Fruit fly (Drosophila melanogaster): ENCODE results near the gene CG5676.
A peak's percentile ranks its signal among the peaks of the same experiment; 100 is the strongest.

The CG5676 gene

DNA sequence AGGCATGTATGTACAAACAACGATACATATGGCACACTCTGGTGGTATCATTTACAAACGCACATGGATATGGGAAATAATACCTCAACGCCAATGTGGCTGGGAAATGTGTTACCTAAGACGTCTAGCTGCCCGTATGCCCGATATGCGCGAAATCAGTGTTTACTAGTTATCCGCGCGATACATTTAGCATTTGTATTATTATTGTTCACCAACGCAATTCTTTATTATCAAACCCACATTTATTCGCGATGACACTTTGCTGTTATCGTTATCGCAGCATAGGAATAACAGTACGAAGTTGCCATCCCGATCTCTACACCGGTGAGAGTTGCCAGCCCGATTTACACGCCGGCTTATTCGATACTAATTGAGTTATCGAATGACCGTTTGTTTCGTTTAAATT lies 8.9 kb downstream of the CG5676 start, which contains the start of gene chico (continued):
- TF ChIP-seq CG10543 (GFP tag; optimal IDR thresholded peaks at IDR 0.05) (no peak), sens-2 (GFP tag; IDR thresholded peaks at IDR 0.05) (no peak), CG6654 (GFP tag; optimal IDR thresholded peaks at IDR 0.05) (no peak), sc (optimal IDR thresholded peaks at IDR 0.05) (no peak), sc (GFP tag; optimal IDR thresholded peaks at IDR 0.05) (no peak), CG3995 (GFP tag; optimal IDR thresholded peaks at IDR 0.05) (no peak), pnt (GFP tag; optimal IDR thresholded peaks at IDR 0.05) (no peak), dm (GFP tag; optimal IDR thresholded peaks at IDR 0.05) (peak; percentile 48), fd102C (GFP tag; optimal IDR thresholded peaks at IDR 0.05) (no peak), CG12299 (tag; optimal IDR thresholded peaks at IDR 0.05) (no peak), CG11695 (GFP tag; IDR thresholded peaks at IDR 0.05) (no peak), bbx (GFP tag; IDR thresholded peaks at IDR 0.05; ENCODE audit: partially characterized antibody) (peak; percentile 74), vnd (GFP tag; IDR thresholded peaks at IDR 0.05; ENCODE audit: partially characterized antibody) (no peak), btn (GFP tag; optimal IDR thresholded peaks at IDR 0.05) (no peak), ham (GFP tag; IDR thresholded peaks at IDR 0.05) (no peak), ash1 (GFP tag; optimal IDR thresholded peaks at IDR 0.05) (no peak), CG6854 (GFP tag; optimal IDR thresholded peaks at IDR 0.05) (no peak), caup (GFP tag; optimal IDR thresholded peaks at IDR 0.05; ENCODE audit: severe bottlenecking) (no peak), CG7987 (GFP tag; optimal IDR thresholded peaks at IDR 0.05) (peak; percentile 29), al (GFP tag; IDR thresholded peaks at IDR 0.05) (no peak), exex (tag; optimal IDR thresholded peaks at IDR 0.05) (no peak), cwo (GFP tag; optimal IDR thresholded peaks at IDR 0.05) (no peak), CG6683 (GFP tag; optimal IDR thresholded peaks at IDR 0.05) (no peak), CG13624 (GFP tag; optimal IDR thresholded peaks at IDR 0.05) (peak; percentile 68), crc (GFP tag; optimal IDR thresholded peaks at IDR 0.05) (no peak), Dp (GFP tag; optimal IDR thresholded peaks at IDR 0.05) (peak; percentile 73), Awh (GFP tag; IDR thresholded peaks at IDR 0.05) (no peak), CG13296 (GFP tag; optimal IDR thresholded peaks at IDR 0.05) (no peak), Scr (GFP tag; IDR thresholded peaks at IDR 0.05; ENCODE audit: partially characterized antibody) (peak; percentile 63), run (tag; optimal IDR thresholded peaks at IDR 0.05) (no peak), knrl (GFP tag; IDR thresholded peaks at IDR 0.05; ENCODE audit: partially characterized antibody) (no peak; the same call in 2 of the 3 replicates), corto (GFP tag; optimal IDR thresholded peaks at IDR 0.05) (no peak), kni (GFP tag; optimal IDR thresholded peaks at IDR 0.05) (no peak), CG43689 (GFP tag; IDR thresholded peaks at IDR 0.05) (no peak), CG7839 (tag; optimal IDR thresholded peaks at IDR 0.05) (no peak), CG12942 (GFP tag; optimal IDR thresholded peaks at IDR 0.05) (no peak), Dad (GFP tag; optimal IDR thresholded peaks at IDR 0.05) (no peak), abd-A (tag; optimal IDR thresholded peaks at IDR 0.05) (no peak), cato (GFP tag; optimal IDR thresholded peaks at IDR 0.05; ENCODE audit: borderline replicate concordance) (no peak), maf-S (GFP tag; optimal IDR thresholded peaks at IDR 0.05) (no peak), ATbp (GFP tag; optimal IDR thresholded peaks at IDR 0.05) (no peak), CG8924 (tag; optimal IDR thresholded peaks at IDR 0.05) (peak; percentile 44), Ets97D (GFP tag; optimal IDR thresholded peaks at IDR 0.05) (peak; percentile 83), CG31388 (GFP tag; optimal IDR thresholded peaks at IDR 0.05) (no peak), Bgb (GFP tag; IDR thresholded peaks at IDR 0.05; ENCODE audit: partially characterized antibody) (peak; percentile 77), CG1792 (GFP tag; optimal IDR thresholded peaks at IDR 0.05) (no peak), vfl (GFP tag; optimal IDR thresholded peaks at IDR 0.05) (no peak), Ada2b (GFP tag; IDR thresholded peaks at IDR 0.05) (no peak), NC2α (GFP tag; optimal IDR thresholded peaks at IDR 0.05) (no peak), gro (GFP tag; optimal IDR thresholded peaks at IDR 0.05) (peak; percentile 47), CG11696 (GFP tag; IDR thresholded peaks at IDR 0.05) (no peak)

Measured in whole organism, embryonic.